Worm (Caenorhabditis elegans) whole organism, L4 larva: ENCODE measurements around the gene srbc-58.

ENCODE experiments used
- D1046.2 ChIP-seq: fragments of 200-800 bp; sonication (Bioruptor generic); IDR thresholded peaks from 2 replicates; pipeline ENCODE4 v1.3.6; 2022; ENCODE audit warnings: missing genetic modification characterization, missing compliant biosample characterization
- F10B5.3 ChIP-seq: sonication (generic microtip); optimal IDR thresholded peaks from 2 replicates; lab custom pipeline; 2016; ENCODE audit warnings: mild to moderate bottlenecking, missing genetic modification characterization, missing compliant biosample characterization
- F49E8.2 ChIP-seq: sonication (generic microtip); optimal IDR thresholded peaks from 2 replicates; lab custom pipeline; 2016; ENCODE audit warnings: missing compliant biosample characterization, mild to moderate bottlenecking, missing genetic modification characterization, borderline replicate concordance
- R02D3.7 ChIP-seq: fragments of 150-350 bp; sonication (generic microtip); optimal IDR thresholded peaks from 3 replicates; lab custom pipeline; 2014; ENCODE audit warnings: missing biosample characterization, missing genetic modification characterization
- T20F7.1 ChIP-seq: fragments of 200-800 bp; sonication (Bioruptor generic); optimal IDR thresholded peaks from 2 replicates; lab custom pipeline; 2018; ENCODE audit warnings: mild to moderate bottlenecking, missing genetic modification characterization, missing compliant biosample characterization
- Y105C5A.15 ChIP-seq: fragments of 200-800 bp; sonication (Bioruptor generic); IDR thresholded peaks from 2 replicates; pipeline ENCODE4 v1.3.6; 2022; ENCODE audit warnings: missing genetic modification characterization, missing compliant biosample characterization
- Y48G9A.11 ChIP-seq: fragments of 200-800 bp; sonication (Bioruptor generic); IDR thresholded peaks from 2 replicates; pipeline ENCODE4 v1.3.6; 2022; ENCODE audit warnings: missing genetic modification reagents, missing genetic modification characterization, missing compliant biosample characterization
- Y5F2A.4 ChIP-seq: fragments of 200-800 bp; sonication (Bioruptor generic); optimal IDR thresholded peaks from 2 replicates; lab custom pipeline; 2018; ENCODE audit warnings: mild to moderate bottlenecking, missing genetic modification characterization, missing compliant biosample characterization
- ZK546.5 ChIP-seq, 2 experiments: sonication (generic microtip); optimal IDR thresholded peaks; 2 replicates each; lab custom pipeline; 2017; ENCODE audit warnings: missing biosample characterization in 2 of 2, missing genetic modification characterization in 2 of 2
- aha-1 ChIP-seq: fragments of 150-350 bp; peaks from one replicate; lab custom pipeline; 2014; ENCODE audit warnings: missing biosample characterization, missing genetic modification characterization
- aly-2 ChIP-seq: sonication (generic microtip); optimal IDR thresholded peaks from 2 replicates; lab custom pipeline; 2018; ENCODE audit warnings: missing biosample characterization, missing genetic modification characterization
- ama-1 ChIP-seq: fragments of 150-350 bp; optimal IDR thresholded peaks from 2 replicates; lab custom pipeline; 2014; ENCODE audit warnings: inconsistent platforms, mixed read lengths
- ceh-20 ChIP-seq: fragments of 200-800 bp; sonication (Bioruptor generic); IDR thresholded peaks from 2 replicates; pipeline ENCODE4 v1.3.6; 2022; ENCODE audit warnings: missing genetic modification reagents, missing genetic modification characterization, missing compliant biosample characterization
- ceh-44 ChIP-seq: fragments of 200-800 bp; sonication (Bioruptor generic); IDR thresholded peaks from 2 replicates; pipeline ENCODE4 v1.3.6; 2022; ENCODE audit warnings: missing genetic modification reagents, missing genetic modification characterization, missing compliant biosample characterization
- ceh-82 ChIP-seq: sonication (generic microtip); optimal IDR thresholded peaks from 2 replicates; lab custom pipeline; 2017; ENCODE audit warnings: missing biosample characterization, missing genetic modification characterization
- cey-2 ChIP-seq: sonication (generic microtip); optimal IDR thresholded peaks from 3 replicates; lab custom pipeline; 2017; ENCODE audit warnings: missing genetic modification characterization, mild to moderate bottlenecking, missing compliant biosample characterization, antibody characterized with exemption, borderline replicate concordance; ENCODE audit not compliant: insufficient read depth
- ctbp-1 ChIP-seq: fragments of 200-800 bp; sonication (Bioruptor generic); IDR thresholded peaks from 2 replicates; pipeline ENCODE4 v1.3.6; 2022; ENCODE audit warnings: missing genetic modification reagents, missing genetic modification characterization, missing compliant biosample characterization
- daf-16 ChIP-seq, 3 experiments: sonication (generic microtip); optimal IDR thresholded peaks; 2 replicates each; lab custom pipeline; 2016 to 2017; ENCODE audit warnings: missing genetic modification characterization in 3 of 3, missing genetic modification reagents in 3 of 3, mild to moderate bottlenecking in 2 of 3, missing compliant biosample characterization in 2 of 3, missing biosample characterization in 1 of 3, moderate library complexity in 1 of 3
- dmd-8 ChIP-seq: fragments of 200-800 bp; sonication (Bioruptor generic); IDR thresholded peaks from 2 replicates; pipeline ENCODE4 v1.3.6; 2022; ENCODE audit warnings: missing genetic modification characterization, missing compliant biosample characterization
- dmd-9 ChIP-seq: fragments of 200-800 bp; sonication (Bioruptor generic); IDR thresholded peaks from 2 replicates; pipeline ENCODE4 v1.3.6; 2022; ENCODE audit warnings: missing genetic modification reagents, missing genetic modification characterization, missing compliant biosample characterization
- duxl-1 ChIP-seq: sonication (generic microtip); optimal IDR thresholded peaks from 2 replicates; lab custom pipeline; 2016; ENCODE audit warnings: mild to moderate bottlenecking, missing genetic modification characterization, moderate library complexity, missing compliant biosample characterization; ENCODE audit not compliant: poor library complexity
- egl-27 ChIP-seq: sonication (generic microtip); optimal IDR thresholded peaks from 3 replicates; lab custom pipeline; 2017; ENCODE audit warnings: missing biosample characterization, missing genetic modification reagents, missing genetic modification characterization
- hif-1 ChIP-seq, 2 experiments: sonication (generic microtip); optimal IDR thresholded peaks; 2 replicates each; lab custom pipeline; 2016 to 2017; ENCODE audit warnings: missing compliant biosample characterization in 2 of 2, missing genetic modification characterization in 2 of 2, missing genetic modification reagents in 2 of 2, missing genotype in 2 of 2, mild to moderate bottlenecking in 1 of 2
- hlh-30 ChIP-seq: sonication (generic microtip); optimal IDR thresholded peaks from 2 replicates; lab custom pipeline; 2017; ENCODE audit warnings: antibody characterized with exemption, mild to moderate bottlenecking, missing genetic modification characterization, missing compliant biosample characterization; ENCODE audit not compliant: insufficient read depth
- hmg-1.1 ChIP-seq: fragments of 200-800 bp; sonication (Bioruptor generic); IDR thresholded peaks from 2 replicates; pipeline ENCODE4 v1.3.6; 2022; ENCODE audit warnings: missing genetic modification reagents, missing genetic modification characterization, missing compliant biosample characterization
- lsy-2 ChIP-seq, 2 experiments: fragments of 150-350 bp in 1 of 2; sonication (generic microtip) in 1 of 2; optimal IDR thresholded peaks; 2 replicates each; lab custom pipeline; 2014 to 2017; ENCODE audit warnings: missing biosample characterization in 2 of 2, missing genetic modification characterization in 2 of 2
- madf-5 ChIP-seq, 2 experiments: fragments of 200-800 bp; sonication (Bioruptor generic); IDR thresholded peaks; 2 replicates each; pipeline ENCODE4 v1.3.6; 2022; ENCODE audit warnings: missing compliant biosample characterization in 2 of 2, missing genetic modification characterization in 2 of 2
- mdl-1 ChIP-seq, 2 experiments: fragments of 150-350 bp in 1 of 2; sonication (generic microtip) in 1 of 2; optimal IDR thresholded peaks; 2 replicates each; lab custom pipeline; 2014 to 2017; ENCODE audit warnings: missing biosample characterization in 2 of 2, missing genetic modification characterization in 2 of 2
- mep-1 ChIP-seq: fragments of 150-350 bp; sonication (generic microtip); optimal IDR thresholded peaks from 3 replicates; lab custom pipeline; 2014; ENCODE audit warnings: missing biosample characterization, missing genetic modification characterization
- nhr-10 ChIP-seq: fragments of 150-350 bp; optimal IDR thresholded peaks from 2 replicates; lab custom pipeline; 2014; ENCODE audit warnings: missing biosample characterization, missing genetic modification characterization
- nhr-237 ChIP-seq: sonication (generic microtip); optimal IDR thresholded peaks from 2 replicates; lab custom pipeline; 2017; ENCODE audit warnings: missing biosample characterization, missing genetic modification characterization
- nhr-28 ChIP-seq: fragments of 150-350 bp; optimal IDR thresholded peaks from 2 replicates; lab custom pipeline; 2014; ENCODE audit warnings: missing biosample characterization, missing genetic modification characterization
- nhr-42 ChIP-seq: fragments of 200-800 bp; sonication (Bioruptor generic); IDR thresholded peaks from 2 replicates; pipeline ENCODE4 v1.3.6; 2022; ENCODE audit warnings: missing genetic modification characterization, missing compliant biosample characterization
- nhr-48 ChIP-seq: sonication (generic microtip); optimal IDR thresholded peaks from 2 replicates; lab custom pipeline; 2016; ENCODE audit warnings: mild to moderate bottlenecking, missing genetic modification characterization, missing compliant biosample characterization
- nhr-77 ChIP-seq: fragments of 150-350 bp; optimal IDR thresholded peaks from 2 replicates; lab custom pipeline; 2014; ENCODE audit warnings: missing biosample characterization, missing genetic modification characterization
- pha-4 ChIP-seq, 2 experiments: fragments of 150-350 bp in 1 of 2; fragments of 200-800 bp in 1 of 2; sonication (Bioruptor generic) in 1 of 2; IDR thresholded peaks in 1 of 2; optimal IDR thresholded peaks in 1 of 2; 2 replicates each; pipeline versions ENCODE4 v1.3.6 to Lab custom; 2014 to 2022; ENCODE audit warnings: missing genetic modification characterization in 2 of 2, missing genetic modification reagents in 2 of 2, missing biosample characterization in 1 of 2, missing compliant biosample characterization in 1 of 2
- pqm-1 ChIP-seq: sonication (generic microtip); optimal IDR thresholded peaks from 2 replicates; lab custom pipeline; 2017; ENCODE audit warnings: missing biosample characterization, missing genetic modification characterization
- saeg-2 ChIP-seq: fragments of 200-800 bp; sonication (Bioruptor generic); IDR thresholded peaks from 2 replicates; pipeline ENCODE4 v1.3.6; 2022; ENCODE audit warnings: missing genetic modification reagents, missing genetic modification characterization, missing compliant biosample characterization
- sdz-12 ChIP-seq: fragments of 200-800 bp; sonication (Bioruptor generic); optimal IDR thresholded peaks from 2 replicates; lab custom pipeline; 2018; ENCODE audit warnings: mild to moderate bottlenecking, missing genetic modification characterization, missing compliant biosample characterization
- skn-1 ChIP-seq: fragments of 150-350 bp; optimal IDR thresholded peaks from 2 replicates; lab custom pipeline; 2014; ENCODE audit warnings: missing biosample characterization, missing genetic modification characterization
- snpc-1.2 ChIP-seq: fragments of 200-800 bp; sonication (Bioruptor generic); IDR thresholded peaks from 2 replicates; pipeline ENCODE4 v1.3.6; 2022; ENCODE audit warnings: missing genetic modification reagents, missing genetic modification characterization, missing compliant biosample characterization
- spr-3 ChIP-seq: fragments of 200-800 bp; sonication (Bioruptor generic); optimal IDR thresholded peaks from 2 replicates; lab custom pipeline; 2018; ENCODE audit warnings: mild to moderate bottlenecking, missing genetic modification characterization, missing compliant biosample characterization
- tag-97 ChIP-seq: fragments of 200-800 bp; sonication (Bioruptor generic); IDR thresholded peaks from 2 replicates; pipeline ENCODE4 v1.3.6; 2022; ENCODE audit warnings: missing genetic modification characterization, missing compliant biosample characterization
- tra-1 ChIP-seq: fragments of 200-800 bp; sonication (Bioruptor generic); IDR thresholded peaks from 2 replicates; pipeline ENCODE4 v1.3.6; 2022; ENCODE audit warnings: missing genetic modification reagents, missing genetic modification characterization, missing compliant biosample characterization
- unc-62 ChIP-seq, 3 experiments: fragments of 150-350 bp in 1 of 3; sonication (generic microtip); optimal IDR thresholded peaks in 2 of 3; peaks in 1 of 3; 1 replicate in 1 of 3; 2 replicates in 2 of 3; lab custom pipeline; 2014 to 2017; ENCODE audit warnings: missing biosample characterization in 3 of 3, missing genetic modification characterization in 3 of 3, missing genetic modification reagents in 3 of 3, missing genotype in 1 of 3
- zfp-2 ChIP-seq: sonication (generic microtip); optimal IDR thresholded peaks from 2 replicates; lab custom pipeline; 2016; ENCODE audit warnings: mild to moderate bottlenecking, missing genetic modification characterization, missing compliant biosample characterization
- zip-11 ChIP-seq: fragments of 200-800 bp; sonication (Bioruptor generic); IDR thresholded peaks from 2 replicates; pipeline ENCODE4 v1.3.6; 2022; ENCODE audit warnings: missing genetic modification characterization, missing compliant biosample characterization

srbc-58 gene

ce11 chrV:772210-772609 is 2.6 kb upstream of the srbc-58 start:
- TF ChIP-seq ceh-20 (no peak), R02D3.7 (no peak), spr-3 (GFP tag; lab: Kevin White, UChicago) (no peak), unc-62 (GFP tag; optimal IDR thresholded peaks at IDR 0.05 in 1 of 2; lab: Kevin White, UChicago) (peak in 1 of 2 experiments; percentile 91), unc-62 (tag; optimal IDR thresholded peaks at IDR 0.05; lab: Kevin White, UChicago) (no peak)
- TF ChIP-seq, all 104 proteins: peak for 1

ce11 chrV:773256-773655 is 1.5 kb upstream of the srbc-58 start, which contains the start of gene sti-1:
Gene sti-1, plus strand, starts transcription at chrV:773518.
- TF ChIP-seq F49E8.2 (peak; percentile 26), R02D3.7 (no peak), aha-1 (tag; lab: Kevin White, UChicago) (peak; percentile 88), cey-2 (no peak), pha-4 (GFP tag; IDR thresholded peaks at IDR 0.05; lab: Robert Waterston, UW) (peak; percentile 63; the same call in 1 of the 2 replicates), pha-4 (tag; optimal IDR thresholded peaks at IDR 0.05; lab: Kevin White, UChicago) (peak; percentile 52), ZK546.5 (tag; optimal IDR thresholded peaks at IDR 0.05; lab: Kevin White, UChicago) (no peak), nhr-77 (tag; lab: Kevin White, UChicago) (peak; percentile 95), hmg-1.1 (peak; percentile 72), D1046.2 (no peak), saeg-2 (GFP tag; lab: Robert Waterston, UW) (no peak), Y5F2A.4 (no peak), ceh-44 (GFP tag; lab: Robert Waterston, UW) (no peak), F10B5.3 (tag; lab: Kevin White, UChicago) (no peak), nhr-237 (no peak), zip-11 (no peak), duxl-1 (tag; lab: Kevin White, UChicago) (peak; percentile 81), skn-1 (tag; lab: Kevin White, UChicago) (no peak), nhr-28 (tag; lab: Kevin White, UChicago) (peak; percentile 83), spr-3 (GFP tag; lab: Kevin White, UChicago) (no peak), ctbp-1 (GFP tag; lab: Robert Waterston, UW) (no peak), pqm-1 (tag; lab: Kevin White, UChicago) (no peak), sdz-12 (GFP tag; lab: Kevin White, UChicago) (no peak), mdl-1 (tag; optimal IDR thresholded peaks at IDR 0.05; lab: Kevin White, UChicago) (peak in 1 of 2 experiments; percentile 54), ceh-20 (peak; percentile 55; the same call in 1 of the 2 replicates), hlh-30 (tag; lab: Kevin White, UChicago) (peak; percentile 75), tag-97 (GFP tag; lab: Robert Waterston, UW) (no peak), Y105C5A.15 (GFP tag; lab: Robert Waterston, UW) (no peak), tra-1 (GFP tag; lab: Robert Waterston, UW) (0 out of 2 replicates have a peak, but pooled peaks have one; percentile 40), ama-1 (lab: Kevin White, UChicago) (no peak), madf-5 (GFP tag; IDR thresholded peaks at IDR 0.05; lab: Robert Waterston, UW) (no peak), T20F7.1 (no peak), snpc-1.2 (GFP tag; lab: Robert Waterston, UW) (no peak), ceh-82 (tag; lab: Kevin White, UChicago) (no peak), nhr-10 (tag; lab: Kevin White, UChicago) (no peak), zfp-2 (tag; lab: Kevin White, UChicago) (no peak), mep-1 (tag; lab: Kevin White, UChicago) (peak; percentile 80), daf-16 (GFP tag; optimal IDR thresholded peaks at IDR 0.05; lab: Kevin White, UChicago) (no peak), daf-16 (tag; optimal IDR thresholded peaks at IDR 0.05; lab: Kevin White, UChicago) (peak; percentile 20), dmd-9 (GFP tag; lab: Robert Waterston, UW) (no peak), aly-2 (no peak), hif-1 (tag; optimal IDR thresholded peaks at IDR 0.05; lab: Kevin White, UChicago) (peak in 1 of 2 experiments; percentile 41), nhr-48 (tag; lab: Kevin White, UChicago) (no peak), lsy-2 (tag; optimal IDR thresholded peaks at IDR 0.05; lab: Kevin White, UChicago) (peak in 1 of 2 experiments; percentile 90), egl-27 (no peak), dmd-8 (GFP tag; lab: Robert Waterston, UW) (no peak), Y48G9A.11 (GFP tag; lab: Robert Waterston, UW) (no peak), nhr-42 (GFP tag; lab: Robert Waterston, UW) (peak; percentile 69; the same call in 1 of the 2 replicates)
